Worm (Caenorhabditis elegans) whole organism, L4 larva: ENCODE results near the gene clec-82.

Experiments
- F10B5.3 ChIP-seq: sonication (generic microtip); optimal IDR thresholded peaks from 2 replicates; lab custom pipeline; 2016; ENCODE audit warnings: mild to moderate bottlenecking, missing genetic modification characterization, missing compliant biosample characterization
- F26F4.8 ChIP-seq: fragments of 200-800 bp; sonication (Bioruptor generic); conservative IDR thresholded peaks from 2 replicates; pipeline ENCODE4 v1.3.6; 2022; ENCODE audit warnings: missing genetic modification characterization, missing compliant biosample characterization
- ama-1 ChIP-seq: fragments of 150-350 bp; optimal IDR thresholded peaks from 2 replicates; lab custom pipeline; 2014; ENCODE audit warnings: inconsistent platforms, mixed read lengths
- ceh-28 ChIP-seq: fragments of 150-350 bp; optimal IDR thresholded peaks from 2 replicates; lab custom pipeline; 2014; ENCODE audit warnings: missing biosample characterization, missing genetic modification reagents, missing genetic modification characterization
- fos-1 ChIP-seq: fragments of 150-350 bp; optimal IDR thresholded peaks from 2 replicates; lab custom pipeline; 2014; ENCODE audit warnings: missing biosample characterization, missing genetic modification characterization
- mep-1 ChIP-seq: fragments of 150-350 bp; sonication (generic microtip); optimal IDR thresholded peaks from 3 replicates; lab custom pipeline; 2014; ENCODE audit warnings: missing biosample characterization, missing genetic modification characterization
- nhr-25 ChIP-seq: sonication (generic microtip); optimal IDR thresholded peaks from 2 replicates; lab custom pipeline; 2017; ENCODE audit warnings: missing genetic modification characterization, mild to moderate bottlenecking, missing compliant biosample characterization, antibody characterized with exemption, moderate library complexity, borderline replicate concordance; ENCODE audit not compliant: insufficient read depth
- snpc-4 ChIP-seq: fragments of 150-350 bp; optimal IDR thresholded peaks from 2 replicates; lab custom pipeline; 2014; ENCODE audit warnings: missing biosample characterization, missing genetic modification characterization
- vab-7 ChIP-seq: fragments of 200-800 bp; sonication (Bioruptor generic); IDR thresholded peaks from 2 replicates; pipeline ENCODE4 v1.3.6; 2022; ENCODE audit warnings: missing genetic modification reagents, missing genetic modification characterization, missing compliant biosample characterization

DNA sequence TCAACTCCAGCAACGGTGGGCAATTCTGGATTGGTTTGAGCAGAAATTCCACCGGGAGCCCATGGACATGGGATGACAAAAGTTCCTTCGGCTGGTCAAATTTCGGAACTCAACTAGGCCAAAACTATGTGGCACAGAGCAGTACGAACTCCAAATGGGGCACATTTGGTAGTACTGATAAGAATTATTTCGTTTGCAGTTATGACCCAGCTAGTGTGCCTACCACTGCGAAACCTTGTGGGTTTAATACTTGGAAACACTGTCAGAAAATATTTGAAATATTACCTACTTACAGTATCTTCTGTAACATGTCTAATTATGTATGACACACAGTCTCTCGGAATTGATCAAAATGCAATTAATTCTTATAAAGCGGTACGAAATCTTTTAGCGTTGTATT lies 9.1 kb upstream of the clec-82 start:
- TF ChIP-seq mep-1 (tag; lab: Kevin White, UChicago) (no peak), F26F4.8 (GFP tag; lab: Robert Waterston, UW) (no peak), ceh-28 (no peak), snpc-4 (tag; lab: Kevin White, UChicago) (no peak), nhr-25 (no peak), vab-7 (GFP tag; lab: Robert Waterston, UW) (no peak), F10B5.3 (tag; lab: Kevin White, UChicago) (no peak), ama-1 (no peak), fos-1 (no peak)
